Worm (Caenorhabditis elegans) whole organism, early embryonic: ENCODE data around the gene R03H10.11.

Experiments
- F13C5.2 ChIP-seq: sonication (generic microtip); optimal IDR thresholded peaks from 2 replicates; lab custom pipeline; 2017; ENCODE audit warnings: mild to moderate bottlenecking, missing genetic modification characterization, inconsistent platforms, missing compliant biosample characterization
- ama-1 ChIP-seq: fragments of 150-350 bp; optimal IDR thresholded peaks from 2 replicates; lab custom pipeline; 2014
- ceh-13 ChIP-seq: fragments of 200-800 bp; sonication (Bioruptor generic); optimal IDR thresholded peaks from 2 replicates; lab custom pipeline; 2018; ENCODE audit warnings: mild to moderate bottlenecking, missing genetic modification characterization, missing compliant biosample characterization
- ceh-36 ChIP-seq: sonication (generic microtip); optimal IDR thresholded peaks from 2 replicates; lab custom pipeline; 2016; ENCODE audit warnings: missing genetic modification characterization, inconsistent platforms, missing compliant biosample characterization
- ets-7 ChIP-seq: sonication (generic microtip); optimal IDR thresholded peaks from 2 replicates; lab custom pipeline; 2016; ENCODE audit warnings: missing genotype, missing genetic modification characterization, missing compliant biosample characterization
- flt-1 ChIP-seq: fragments of 200-800 bp; sonication (Bioruptor generic); IDR thresholded peaks from 2 replicates; pipeline ENCODE4 v1.3.6; 2022; ENCODE audit warnings: missing genetic modification characterization, missing compliant biosample characterization
- hmbx-1 ChIP-seq: sonication (generic microtip); optimal IDR thresholded peaks from 2 replicates; lab custom pipeline; 2016; ENCODE audit warnings: mild to moderate bottlenecking, missing genetic modification characterization, missing compliant biosample characterization
- hmg-4 ChIP-seq: fragments of 200-800 bp; sonication (Bioruptor generic); optimal IDR thresholded peaks from 2 replicates; lab custom pipeline; 2018; ENCODE audit warnings: mild to moderate bottlenecking, missing genetic modification characterization, missing compliant biosample characterization
- scrt-1 ChIP-seq: fragments of 200-800 bp; sonication (Bioruptor generic); IDR thresholded peaks from 2 replicates; pipeline ENCODE4 v1.3.6; 2022; ENCODE audit warnings: missing genetic modification characterization, missing compliant biosample characterization
- sea-1 ChIP-seq: fragments of 200-800 bp; sonication (Bioruptor generic); conservative IDR thresholded peaks from 2 replicates; pipeline ENCODE4 v1.3.6; 2022; ENCODE audit warnings: missing genetic modification characterization, missing compliant biosample characterization
- tbx-37 ChIP-seq: fragments of 200-800 bp; sonication (Bioruptor generic); conservative IDR thresholded peaks from 2 replicates; pipeline ENCODE4 v1.3.6; 2022; ENCODE audit warnings: missing genetic modification reagents, missing genetic modification characterization, missing compliant biosample characterization
- tra-4 ChIP-seq: sonication (generic microtip); optimal IDR thresholded peaks from 2 replicates; lab custom pipeline; 2017; ENCODE audit warnings: missing genetic modification characterization, missing compliant biosample characterization

- TF ChIP-seq hmg-4 (no peak), ets-7 (tag; lab: Kevin White, UChicago) (no peak), F13C5.2 (tag; lab: Kevin White, UChicago) (no peak), flt-1 (no peak), ama-1 (no peak), ceh-36 (tag; lab: Kevin White, UChicago) (no peak), ceh-13 (GFP tag; lab: Kevin White, UChicago) (no peak), hmbx-1 (tag; lab: Kevin White, UChicago) (no peak), tbx-37 (GFP tag; lab: Robert Waterston, UW) (no peak), scrt-1 (GFP tag; lab: Robert Waterston, UW) (no peak), tra-4 (tag; lab: Kevin White, UChicago) (no peak), sea-1 (GFP tag; lab: Robert Waterston, UW) (no peak)
Measured at ce11 chrII:4133332-4133731, 49.1 kb upstream of the R03H10.11 start.
